Worm (Caenorhabditis elegans) whole organism, early embryonic: ENCODE results near the gene vms-1.
A peak's percentile ranks its signal among the peaks of the same experiment; 100 is the strongest.

ENCODE experiments used
- ama-1 ChIP-seq: fragments of 150-350 bp; optimal IDR thresholded peaks from 2 replicates; lab custom pipeline; 2014
- ceh-13 ChIP-seq: fragments of 200-800 bp; sonication (Bioruptor generic); optimal IDR thresholded peaks from 2 replicates; lab custom pipeline; 2018; ENCODE audit warnings: mild to moderate bottlenecking, missing genetic modification characterization, missing compliant biosample characterization
- ets-7 ChIP-seq: sonication (generic microtip); optimal IDR thresholded peaks from 2 replicates; lab custom pipeline; 2016; ENCODE audit warnings: missing genotype, missing genetic modification characterization, missing compliant biosample characterization
- flt-1 ChIP-seq: fragments of 200-800 bp; sonication (Bioruptor generic); IDR thresholded peaks from 2 replicates; pipeline ENCODE4 v1.3.6; 2022; ENCODE audit warnings: missing genetic modification characterization, missing compliant biosample characterization
- hnd-1 ChIP-seq: sonication (generic microtip); optimal IDR thresholded peaks from 2 replicates; lab custom pipeline; 2016; ENCODE audit warnings: missing genetic modification characterization, missing compliant biosample characterization
- sea-1 ChIP-seq: fragments of 200-800 bp; sonication (Bioruptor generic); conservative IDR thresholded peaks from 2 replicates; pipeline ENCODE4 v1.3.6; 2022; ENCODE audit warnings: missing genetic modification characterization, missing compliant biosample characterization
- tbx-37 ChIP-seq: fragments of 200-800 bp; sonication (Bioruptor generic); conservative IDR thresholded peaks from 2 replicates; pipeline ENCODE4 v1.3.6; 2022; ENCODE audit warnings: missing genetic modification reagents, missing genetic modification characterization, missing compliant biosample characterization

DNA sequence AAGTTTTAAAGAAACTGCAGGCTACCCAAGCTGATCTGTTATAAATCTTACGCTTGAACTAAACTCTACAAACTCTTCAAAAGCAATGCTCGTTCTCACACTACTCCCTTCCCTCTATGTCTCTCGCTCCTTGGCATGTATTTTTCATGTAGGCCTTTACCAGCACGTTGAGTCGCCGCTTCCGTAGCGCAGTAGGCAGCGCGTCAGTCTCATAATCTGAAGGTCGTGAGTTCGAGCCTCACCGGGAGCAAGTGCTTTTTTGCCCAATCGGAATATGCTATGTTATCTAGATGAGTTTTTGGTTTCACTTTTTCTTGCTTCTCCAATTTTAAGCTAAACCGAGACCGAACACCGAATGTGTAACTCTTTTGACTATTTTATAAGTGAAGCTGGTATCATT is 18.1 kb downstream of the vms-1 start:
- TF ChIP-seq ceh-13 (GFP tag; lab: Kevin White, UChicago) (peak; percentile 64), ama-1 (lab: Kevin White, UChicago) (no peak), hnd-1 (tag; lab: Kevin White, UChicago) (peak; percentile 66), sea-1 (peak; percentile 88), ets-7 (tag; lab: Kevin White, UChicago) (peak; percentile 50), tbx-37 (GFP tag; lab: Robert Waterston, UW) (peak; percentile 67), flt-1 (GFP tag; lab: Robert Waterston, UW) (peak; percentile 86)
